Worm (Caenorhabditis elegans) whole organism, early embryonic: ENCODE measurements around the gene srh-122.

ENCODE experiments used
- B0310.2 ChIP-seq: sonication (generic microtip); optimal IDR thresholded peaks from 2 replicates; lab custom pipeline; 2016; ENCODE audit warnings: mild to moderate bottlenecking, missing genetic modification characterization, missing compliant biosample characterization
- F13C5.2 ChIP-seq: sonication (generic microtip); optimal IDR thresholded peaks from 2 replicates; lab custom pipeline; 2017; ENCODE audit warnings: mild to moderate bottlenecking, missing genetic modification characterization, inconsistent platforms, missing compliant biosample characterization
- aly-1 ChIP-seq: sonication (generic microtip); optimal IDR thresholded peaks from 2 replicates; lab custom pipeline; 2016; ENCODE audit warnings: missing genetic modification characterization, missing compliant biosample characterization
- ama-1 ChIP-seq: fragments of 150-350 bp; optimal IDR thresholded peaks from 2 replicates; lab custom pipeline; 2014
- ceh-13 ChIP-seq: fragments of 200-800 bp; sonication (Bioruptor generic); optimal IDR thresholded peaks from 2 replicates; lab custom pipeline; 2018; ENCODE audit warnings: mild to moderate bottlenecking, missing genetic modification characterization, missing compliant biosample characterization
- ceh-36 ChIP-seq: sonication (generic microtip); optimal IDR thresholded peaks from 2 replicates; lab custom pipeline; 2016; ENCODE audit warnings: missing genetic modification characterization, inconsistent platforms, missing compliant biosample characterization
- ets-7 ChIP-seq: sonication (generic microtip); optimal IDR thresholded peaks from 2 replicates; lab custom pipeline; 2016; ENCODE audit warnings: missing genotype, missing genetic modification characterization, missing compliant biosample characterization
- flt-1 ChIP-seq: fragments of 200-800 bp; sonication (Bioruptor generic); IDR thresholded peaks from 2 replicates; pipeline ENCODE4 v1.3.6; 2022; ENCODE audit warnings: missing genetic modification characterization, missing compliant biosample characterization
- hmbx-1 ChIP-seq: sonication (generic microtip); optimal IDR thresholded peaks from 2 replicates; lab custom pipeline; 2016; ENCODE audit warnings: mild to moderate bottlenecking, missing genetic modification characterization, missing compliant biosample characterization
- hmg-4 ChIP-seq: fragments of 200-800 bp; sonication (Bioruptor generic); optimal IDR thresholded peaks from 2 replicates; lab custom pipeline; 2018; ENCODE audit warnings: mild to moderate bottlenecking, missing genetic modification characterization, missing compliant biosample characterization
- hnd-1 ChIP-seq: sonication (generic microtip); optimal IDR thresholded peaks from 2 replicates; lab custom pipeline; 2016; ENCODE audit warnings: missing genetic modification characterization, missing compliant biosample characterization
- pes-1 ChIP-seq: fragments of 200-800 bp; sonication (Bioruptor generic); IDR thresholded peaks from 2 replicates; pipeline ENCODE4 v1.3.6; 2022; ENCODE audit warnings: missing genetic modification reagents, missing genetic modification characterization, missing compliant biosample characterization
- scrt-1 ChIP-seq: fragments of 200-800 bp; sonication (Bioruptor generic); IDR thresholded peaks from 2 replicates; pipeline ENCODE4 v1.3.6; 2022; ENCODE audit warnings: missing genetic modification characterization, missing compliant biosample characterization
- sea-1 ChIP-seq: fragments of 200-800 bp; sonication (Bioruptor generic); conservative IDR thresholded peaks from 2 replicates; pipeline ENCODE4 v1.3.6; 2022; ENCODE audit warnings: missing genetic modification characterization, missing compliant biosample characterization
- tbx-11 ChIP-seq: fragments of 200-800 bp; sonication (Bioruptor generic); IDR thresholded peaks from 2 replicates; pipeline ENCODE4 v1.3.6; 2022; ENCODE audit warnings: missing genetic modification characterization, missing compliant biosample characterization
- tbx-37 ChIP-seq: fragments of 200-800 bp; sonication (Bioruptor generic); conservative IDR thresholded peaks from 2 replicates; pipeline ENCODE4 v1.3.6; 2022; ENCODE audit warnings: missing genetic modification reagents, missing genetic modification characterization, missing compliant biosample characterization
- tra-4 ChIP-seq: sonication (generic microtip); optimal IDR thresholded peaks from 2 replicates; lab custom pipeline; 2017; ENCODE audit warnings: missing genetic modification characterization, missing compliant biosample characterization

srh-122 gene

ce11 chrV:15406928-15407327 is 29.1 kb upstream of the srh-122 start, which contains the start of gene srh-257:
Gene srh-257, plus strand, starts transcription at chrV:15407228.
- TF ChIP-seq pes-1 (GFP tag; lab: Robert Waterston, UW) (no peak), tbx-37 (GFP tag; lab: Robert Waterston, UW) (no peak), ceh-13 (GFP tag; lab: Kevin White, UChicago) (no peak), hmbx-1 (tag; lab: Kevin White, UChicago) (no peak), F13C5.2 (tag; lab: Kevin White, UChicago) (no peak), tbx-11 (no peak), hmg-4 (GFP tag; lab: Kevin White, UChicago) (no peak), sea-1 (GFP tag; lab: Robert Waterston, UW) (no peak), tra-4 (tag; lab: Kevin White, UChicago) (no peak), ets-7 (tag; lab: Kevin White, UChicago) (no peak), scrt-1 (GFP tag; lab: Robert Waterston, UW) (no peak), hnd-1 (tag; lab: Kevin White, UChicago) (no peak), aly-1 (no peak), ceh-36 (tag; lab: Kevin White, UChicago) (no peak), B0310.2 (tag; lab: Kevin White, UChicago) (no peak), ama-1 (lab: Kevin White, UChicago) (no peak), flt-1 (no peak)

ce11 chrV:15404859-15405258 is 27.1 kb upstream of the srh-122 start, which contains the start of gene srh-258:
Gene srh-258, plus strand, starts transcription at chrV:15405159.
- TF ChIP-seq pes-1 (GFP tag; lab: Robert Waterston, UW) (no peak), scrt-1 (GFP tag; lab: Robert Waterston, UW) (no peak)

- no peak for TF ChIP-seq hmbx-1 (tag; lab: Kevin White, UChicago)
- no peak for TF ChIP-seq B0310.2 (tag; lab: Kevin White, UChicago)
- no peak for TF ChIP-seq ama-1 (lab: Kevin White, UChicago)
- no peak for TF ChIP-seq F13C5.2 (tag; lab: Kevin White, UChicago)
- TF ChIP-seq ceh-36 (tag; lab: Kevin White, UChicago), result no peak
- no peak for TF ChIP-seq flt-1
- no peak for TF ChIP-seq pes-1 (GFP tag; lab: Robert Waterston, UW)
- no peak for TF ChIP-seq scrt-1 (GFP tag; lab: Robert Waterston, UW)
- TF ChIP-seq hmg-4 (GFP tag; lab: Kevin White, UChicago), result no peak
Observed at ce11 chrV:15401856-15402314, 24.1 kb upstream of the srh-122 start, which contains the start of gene fbxa-135. Gene fbxa-135, plus strand, starts transcription at chrV:15402264.

ce11 chrV:15399691-15400377 is 22.0 kb upstream of the srh-122 start, which contains the start of the genes T06E6.15 and sri-7:
Gene T06E6.15, minus strand, starts transcription at chrV:15399791.
Gene sri-7, plus strand, starts transcription at chrV:15400327.
- TF ChIP-seq tbx-37 (GFP tag; lab: Robert Waterston, UW) (no peak), hnd-1 (tag; lab: Kevin White, UChicago) (no peak), tbx-11 (no peak), scrt-1 (GFP tag; lab: Robert Waterston, UW) (no peak), ets-7 (tag; lab: Kevin White, UChicago) (no peak), hmbx-1 (tag; lab: Kevin White, UChicago) (no peak)

- no peak for TF ChIP-seq pes-1 (GFP tag; lab: Robert Waterston, UW)
- no peak for TF ChIP-seq scrt-1 (GFP tag; lab: Robert Waterston, UW)
- TF ChIP-seq tbx-37 (GFP tag; lab: Robert Waterston, UW), result no peak
- TF ChIP-seq ceh-13 (GFP tag; lab: Kevin White, UChicago), result no peak
- no peak for TF ChIP-seq hmg-4 (GFP tag; lab: Kevin White, UChicago)
- TF ChIP-seq F13C5.2 (tag; lab: Kevin White, UChicago), result no peak
- TF ChIP-seq tra-4 (tag; lab: Kevin White, UChicago), result no peak
- TF ChIP-seq tbx-11, result no peak
- TF ChIP-seq aly-1, result no peak
Observed at ce11 chrV:15398728-15399127, 20.9 kb upstream of the srh-122 start, which contains the start of gene fbxa-199. Gene fbxa-199, minus strand, starts transcription at chrV:15398828.

- TF ChIP-seq B0310.2 (tag; lab: Kevin White, UChicago) (no peak), tbx-11 (no peak), sea-1 (GFP tag; lab: Robert Waterston, UW) (no peak), hmg-4 (GFP tag; lab: Kevin White, UChicago) (no peak), ets-7 (tag; lab: Kevin White, UChicago) (no peak), ceh-13 (GFP tag; lab: Kevin White, UChicago) (no peak), ceh-36 (tag; lab: Kevin White, UChicago) (no peak), flt-1 (no peak), hnd-1 (tag; lab: Kevin White, UChicago) (no peak), hmbx-1 (tag; lab: Kevin White, UChicago) (no peak), ama-1 (lab: Kevin White, UChicago) (no peak), F13C5.2 (tag; lab: Kevin White, UChicago) (no peak), tbx-37 (GFP tag; lab: Robert Waterston, UW) (no peak), pes-1 (GFP tag; lab: Robert Waterston, UW) (no peak)
Observed at ce11 chrV:15397139-15397538, 19.3 kb upstream of the srh-122 start.

ce11 chrV:15395347-15395746 is 17.5 kb upstream of the srh-122 start, which contains the start of gene cyb-3:
Gene cyb-3, plus strand, starts transcription at chrV:15395696.
- TF ChIP-seq F13C5.2 (tag; lab: Kevin White, UChicago) (no peak), tra-4 (tag; lab: Kevin White, UChicago) (no peak), sea-1 (GFP tag; lab: Robert Waterston, UW) (no peak), pes-1 (GFP tag; lab: Robert Waterston, UW) (0 out of 2 replicates have a peak, but pooled peaks have one; percentile 37), ama-1 (lab: Kevin White, UChicago) (no peak), B0310.2 (tag; lab: Kevin White, UChicago) (no peak), aly-1 (no peak), hnd-1 (tag; lab: Kevin White, UChicago) (no peak)
